Fruit fly (Drosophila melanogaster) Kc167 (cell line): ENCODE data around the gene CG42537.

Source experiments
- h ChIP-seq: fragments of >200 bp; optimal IDR thresholded peaks from 3 replicates; lab custom pipeline; 2018; ENCODE audit warnings: missing external identifiers
- ttk ChIP-seq: sonication (Bioruptor generic); optimal IDR thresholded peaks from 2 replicates; lab custom pipeline; 2017; ENCODE audit warnings: missing external identifiers

- TF ChIP-seq h (lab: Kevin White, UChicago) (no peak), ttk (no peak)
Measured at dm6 chr3R:6396613-6397012, 19.0 kb downstream of the CG42537 start.
